Fruit fly (Drosophila melanogaster): ENCODE measurements around the gene CG5614.
A peak's percentile ranks its signal among the peaks of the same experiment; 100 is the strongest.

Gene CG5614

dm6 chr3R:15794258-15794727 is 14.7 kb downstream of the CG5614 start (continued):
- TF ChIP-seq insv (GFP tag; optimal IDR thresholded peaks at IDR 0.05) (peak in 1 of 2 experiments; percentile 10), NC2α (GFP tag; optimal IDR thresholded peaks at IDR 0.05) (peak; percentile 61), Pdp1 (GFP tag; optimal IDR thresholded peaks at IDR 0.05) (peak in 1 of 2 experiments; percentile 92), H15 (GFP tag; IDR thresholded peaks at IDR 0.05) (no peak), Dip3 (GFP tag; optimal IDR thresholded peaks at IDR 0.05) (no peak), sim (GFP tag; IDR thresholded peaks at IDR 0.05) (no peak), CG14965 (GFP tag; optimal IDR thresholded peaks at IDR 0.05; ENCODE audit: borderline replicate concordance) (no peak), CG12071 (GFP tag; optimal IDR thresholded peaks at IDR 0.05) (peak; percentile 39), CG8944 (GFP tag; optimal IDR thresholded peaks at IDR 0.05) (no peak), Dp (GFP tag; optimal IDR thresholded peaks at IDR 0.05) (peak; percentile 29), unpg (GFP tag; optimal IDR thresholded peaks at IDR 0.05) (peak; percentile 4), CG5180 (GFP tag; optimal IDR thresholded peaks at IDR 0.05) (peak; percentile 43), toy (GFP tag; IDR thresholded peaks at IDR 0.05) (no peak), CG15601 (tag; optimal IDR thresholded peaks at IDR 0.05) (peak; percentile 47), CG17385 (GFP tag; optimal IDR thresholded peaks at IDR 0.05) (peak; percentile 18), Nf-YB (GFP tag; optimal IDR thresholded peaks at IDR 0.05) (no peak), MESR4 (GFP tag; optimal IDR thresholded peaks at IDR 0.05) (peak; percentile 25), CG10209 (GFP tag; optimal IDR thresholded peaks at IDR 0.05) (no peak), CG7556 (GFP tag; optimal IDR thresholded peaks at IDR 0.05) (no peak), CG10654 (GFP tag; optimal IDR thresholded peaks at IDR 0.05) (no peak), Max (GFP tag; optimal IDR thresholded peaks at IDR 0.05) (peak; percentile 50), sqz (GFP tag; optimal IDR thresholded peaks at IDR 0.05) (peak; percentile 100), CG7839 (tag; optimal IDR thresholded peaks at IDR 0.05) (peak; percentile 29), CkIIα-i1 (GFP tag; IDR thresholded peaks at IDR 0.05) (no peak), lbe (GFP tag; optimal IDR thresholded peaks at IDR 0.05) (peak; percentile 30), CG2116 (GFP tag; optimal IDR thresholded peaks at IDR 0.05) (peak; percentile 46), CG9817 (tag; optimal IDR thresholded peaks at IDR 0.05) (peak; percentile 30), stc (GFP tag; IDR thresholded peaks at IDR 0.05) (peak; percentile 19; the same call in 1 of the 2 replicates), CG4854 (GFP tag; optimal IDR thresholded peaks at IDR 0.05) (no peak), zfh2 (GFP tag; optimal IDR thresholded peaks at IDR 0.05) (peak; percentile 11), Rfx (GFP tag; IDR thresholded peaks at IDR 0.05) (peak; percentile 68), CG9932 (GFP tag; IDR thresholded peaks at IDR 0.05) (peak; percentile 34; the same call in 1 of the 2 replicates), CG18011 (GFP tag; optimal IDR thresholded peaks at IDR 0.05) (no peak), CG7357 (GFP tag; IDR thresholded peaks at IDR 0.05) (no peak), CG14050 (GFP tag; IDR thresholded peaks at IDR 0.05) (no peak), Dref (GFP tag; IDR thresholded peaks at IDR 0.05) (no peak), luna (GFP tag; optimal IDR thresholded peaks at IDR 0.05) (no peak), CG8281 (tag; optimal IDR thresholded peaks at IDR 0.05) (no peak), psq (GFP tag; optimal IDR thresholded peaks at IDR 0.05) (peak; percentile 8), hbn (GFP tag; IDR thresholded peaks at IDR 0.05; ENCODE audit: partially characterized antibody) (no peak), pfk (GFP tag; optimal IDR thresholded peaks at IDR 0.05) (peak; percentile 55), twi (tag; optimal IDR thresholded peaks at IDR 0.05) (peak; percentile 77), Adf1 (GFP tag; IDR thresholded peaks at IDR 0.05) (peak; percentile 18; the same call in 1 of the 2 replicates), prd (optimal IDR thresholded peaks at IDR 0.05) (no peak), prd (GFP tag; IDR thresholded peaks at IDR 0.05) (0 out of 3 replicates have a peak, but pooled peaks have one; percentile 14), CG1832 (GFP tag; optimal IDR thresholded peaks at IDR 0.05) (peak; percentile 50), HLHmδ (GFP tag; optimal IDR thresholded peaks at IDR 0.05) (no peak), Ada2b (GFP tag; IDR thresholded peaks at IDR 0.05) (no peak), CG11085 (GFP tag; IDR thresholded peaks at IDR 0.05) (no peak), CG8388 (GFP tag; optimal IDR thresholded peaks at IDR 0.05) (peak; percentile 2)

All from whole organism, embryonic.